Fruit fly (Drosophila melanogaster) whole organism, prepupa: Measurements from ENCODE around the gene Dpck.

Source experiments
- Blimp-1 ChIP-seq: fragments of 200-800 bp; sonication (Bioruptor generic); optimal IDR thresholded peaks from 3 replicates; lab custom pipeline; 2017; ENCODE audit warnings: missing biosample characterization, missing genetic modification characterization, mild to moderate bottlenecking, moderate library complexity, missing genetic modification reagents
- CG10669 ChIP-seq: fragments of 200-800 bp; sonication (Bioruptor generic); optimal IDR thresholded peaks from 3 replicates; lab custom pipeline; 2018; ENCODE audit warnings: missing biosample characterization, mild to moderate bottlenecking, missing genetic modification characterization, moderate library complexity
- CG11294 ChIP-seq: fragments of 200-800 bp; sonication (Bioruptor generic); IDR thresholded peaks from 2 replicates; pipeline ENCODE4 v1.3.6; 2022; ENCODE audit warnings: missing biosample characterization, missing genetic modification characterization
- CG11762 ChIP-seq: fragments of 200-800 bp; sonication (Bioruptor generic); optimal IDR thresholded peaks from 3 replicates; lab custom pipeline; 2016; ENCODE audit warnings: missing biosample characterization, missing genetic modification characterization; ENCODE audit not compliant: insufficient read depth
- CG11902 ChIP-seq: fragments of 200-800 bp; sonication (Bioruptor generic); optimal IDR thresholded peaks from 3 replicates; lab custom pipeline; 2016; ENCODE audit warnings: missing biosample characterization, missing genetic modification characterization
- CG1621 ChIP-seq: fragments of 200-800 bp; sonication (Bioruptor generic); optimal IDR thresholded peaks from 3 replicates; lab custom pipeline; 2018; ENCODE audit warnings: missing biosample characterization, mild to moderate bottlenecking, missing genetic modification characterization
- CG3032 ChIP-seq: fragments of 200-800 bp; optimal IDR thresholded peaks from 2 replicates; lab custom pipeline; 2019; ENCODE audit warnings: missing biosample characterization, mild to moderate bottlenecking, missing genetic modification characterization, moderate library complexity
- CG31627 ChIP-seq: fragments of 200-800 bp; sonication (Bioruptor generic); optimal IDR thresholded peaks from 3 replicates; lab custom pipeline; 2016; ENCODE audit warnings: missing biosample characterization, missing genetic modification characterization
- CG32006 ChIP-seq: fragments of 200-800 bp; sonication (Bioruptor generic); optimal IDR thresholded peaks from 3 replicates; lab custom pipeline; 2017; ENCODE audit warnings: missing biosample characterization, mild to moderate bottlenecking, missing genetic modification characterization
- CG34406 ChIP-seq: fragments of 200-800 bp; sonication (Bioruptor generic); optimal IDR thresholded peaks from 3 replicates; lab custom pipeline; 2016; ENCODE audit warnings: missing biosample characterization, missing genetic modification characterization
- CG3919 ChIP-seq: fragments of 200-800 bp; sonication (Bioruptor generic); optimal IDR thresholded peaks from 3 replicates; lab custom pipeline; 2016; ENCODE audit warnings: missing biosample characterization, missing genetic modification characterization
- CG6163 ChIP-seq: fragments of 200-800 bp; sonication (Bioruptor generic); IDR thresholded peaks from 3 replicates; pipeline ENCODE4 v1.3.6; 2022; ENCODE audit warnings: missing biosample characterization, missing genetic modification characterization
- CG6792 ChIP-seq: fragments of 200-800 bp; sonication (Bioruptor generic); optimal IDR thresholded peaks from 3 replicates; lab custom pipeline; 2016; ENCODE audit warnings: missing biosample characterization, missing genetic modification characterization
- CG6808 ChIP-seq: fragments of 200-800 bp; sonication (Bioruptor generic); optimal IDR thresholded peaks from 3 replicates; lab custom pipeline; 2017; ENCODE audit warnings: missing biosample characterization, missing genetic modification characterization, mild to moderate bottlenecking, moderate library complexity, missing genetic modification reagents
- CG6854 ChIP-seq: fragments of 200-800 bp; sonication (Bioruptor generic); optimal IDR thresholded peaks from 2 replicates; lab custom pipeline; 2017; ENCODE audit warnings: missing biosample characterization, mild to moderate bottlenecking, missing genetic modification characterization
- CG7368 ChIP-seq: fragments of 200-800 bp; sonication (Bioruptor generic); optimal IDR thresholded peaks from 3 replicates; lab custom pipeline; 2016; ENCODE audit warnings: missing biosample characterization, missing genetic modification characterization
- CG8119 ChIP-seq: fragments of 200-800 bp; sonication (Bioruptor generic); IDR thresholded peaks from 3 replicates; pipeline ENCODE4 v1.3.6; 2022; ENCODE audit warnings: missing biosample characterization, missing genetic modification characterization
- CG8632 ChIP-seq: fragments of 200-800 bp; sonication (Bioruptor generic); optimal IDR thresholded peaks from 3 replicates; lab custom pipeline; 2016; ENCODE audit warnings: missing biosample characterization, missing genetic modification characterization
- CG9139 ChIP-seq: fragments of 200-800 bp; sonication (Bioruptor generic); optimal IDR thresholded peaks from 3 replicates; lab custom pipeline; 2017; ENCODE audit warnings: missing biosample characterization, mild to moderate bottlenecking, missing genetic modification characterization
- Eip75B ChIP-seq: fragments of 200-800 bp; sonication (Bioruptor generic); optimal IDR thresholded peaks from 3 replicates; lab custom pipeline; 2016; ENCODE audit warnings: missing biosample characterization, missing genetic modification characterization
- Eip78C ChIP-seq: fragments of 200-800 bp; sonication (Bioruptor generic); peaks from one replicate; lab custom pipeline; 2016; ENCODE audit warnings: missing biosample characterization, missing genetic modification characterization
- Eip93F ChIP-seq: fragments of 200-800 bp; sonication (Bioruptor generic); optimal IDR thresholded peaks from 2 replicates; lab custom pipeline; 2016; ENCODE audit warnings: missing biosample characterization, mild to moderate bottlenecking, missing genetic modification characterization
- Ets21C ChIP-seq: fragments of 200-800 bp; sonication (Bioruptor generic); optimal IDR thresholded peaks from 3 replicates; lab custom pipeline; 2016; ENCODE audit warnings: missing biosample characterization, missing genetic modification characterization
- Ets96B ChIP-seq: fragments of 200-800 bp; optimal IDR thresholded peaks from 2 replicates; lab custom pipeline; 2019; ENCODE audit warnings: missing biosample characterization, mild to moderate bottlenecking, missing genetic modification characterization, moderate library complexity
- Gug ChIP-seq: fragments of 200-800 bp; sonication (Bioruptor generic); IDR thresholded peaks from 2 replicates; pipeline ENCODE4 v1.3.6; 2022; ENCODE audit warnings: missing biosample characterization, missing genetic modification characterization
- Hr4 ChIP-seq: fragments of 200-800 bp; sonication (Bioruptor generic); optimal IDR thresholded peaks from 3 replicates; lab custom pipeline; 2016; ENCODE audit warnings: missing biosample characterization, missing genetic modification characterization
- Lpt ChIP-seq: fragments of 200-800 bp; sonication (Bioruptor generic); optimal IDR thresholded peaks from 3 replicates; lab custom pipeline; 2016; ENCODE audit warnings: missing biosample characterization, missing genetic modification characterization
- Met ChIP-seq: fragments of 200-800 bp; sonication (Bioruptor generic); optimal IDR thresholded peaks from 3 replicates; lab custom pipeline; 2016; ENCODE audit warnings: missing biosample characterization, missing genetic modification characterization
- OdsH ChIP-seq: fragments of 200-800 bp; sonication (Bioruptor generic); optimal IDR thresholded peaks from 3 replicates; lab custom pipeline; 2016; ENCODE audit warnings: missing biosample characterization, missing genetic modification characterization
- Sox14 ChIP-seq: fragments of 200-800 bp; sonication (Bioruptor generic); optimal IDR thresholded peaks from 3 replicates; lab custom pipeline; 2016; ENCODE audit warnings: missing biosample characterization, missing genetic modification characterization
- Sox15 ChIP-seq: fragments of 200-800 bp; sonication (Bioruptor generic); optimal IDR thresholded peaks from 3 replicates; lab custom pipeline; 2016; ENCODE audit warnings: missing biosample characterization, missing genetic modification characterization
- acj6 ChIP-seq: fragments of 200-800 bp; sonication (Bioruptor generic); optimal IDR thresholded peaks from 3 replicates; lab custom pipeline; 2016; ENCODE audit warnings: missing biosample characterization, missing genetic modification characterization
- cyc ChIP-seq: fragments of 200-800 bp; sonication (Bioruptor generic); optimal IDR thresholded peaks from 3 replicates; lab custom pipeline; 2016; ENCODE audit warnings: missing biosample characterization, missing genetic modification characterization
- dac ChIP-seq: fragments of 200-800 bp; sonication (Bioruptor generic); optimal IDR thresholded peaks from 2 replicates; lab custom pipeline; 2017; ENCODE audit warnings: missing biosample characterization, mild to moderate bottlenecking, missing genetic modification characterization
- dsx ChIP-seq: fragments of 200-800 bp; optimal IDR thresholded peaks from 3 replicates; lab custom pipeline; 2019; ENCODE audit warnings: missing biosample characterization, mild to moderate bottlenecking, missing genetic modification characterization, moderate library complexity; ENCODE audit not compliant: poor library complexity, severe bottlenecking
- esn ChIP-seq: fragments of 200-800 bp; sonication (Bioruptor generic); optimal IDR thresholded peaks from 2 replicates; lab custom pipeline; 2016; ENCODE audit warnings: missing biosample characterization, mild to moderate bottlenecking, missing genetic modification characterization, moderate library complexity
- fd59A ChIP-seq: fragments of 200-800 bp; sonication (Bioruptor generic); optimal IDR thresholded peaks from 2 replicates; lab custom pipeline; 2017; ENCODE audit warnings: missing biosample characterization, mild to moderate bottlenecking, missing genetic modification characterization, missing genetic modification reagents
- fkh ChIP-seq: fragments of 200-800 bp; sonication (Bioruptor generic); optimal IDR thresholded peaks from 3 replicates; lab custom pipeline; 2017; ENCODE audit warnings: missing biosample characterization, mild to moderate bottlenecking, missing genetic modification characterization, moderate library complexity
- lz ChIP-seq: fragments of 200-800 bp; sonication (Bioruptor generic); optimal IDR thresholded peaks from 3 replicates; lab custom pipeline; 2016; ENCODE audit warnings: missing biosample characterization, missing genetic modification characterization
- pdm3 ChIP-seq: fragments of 200-800 bp; sonication (Bioruptor generic); optimal IDR thresholded peaks from 3 replicates; lab custom pipeline; 2016; ENCODE audit warnings: missing biosample characterization, missing genetic modification characterization
- spab ChIP-seq: fragments of 200-800 bp; sonication (Bioruptor generic); optimal IDR thresholded peaks from 2 replicates; lab custom pipeline; 2017; ENCODE audit warnings: missing biosample characterization, mild to moderate bottlenecking, missing genetic modification characterization, missing genetic modification reagents
- ss ChIP-seq, 2 experiments: fragments of 200-800 bp; sonication (Bioruptor generic); optimal IDR thresholded peaks; 2 replicates in 1 of 2; 3 replicates in 1 of 2; lab custom pipeline; 2017 to 2018; ENCODE audit warnings: mild to moderate bottlenecking in 2 of 2, missing biosample characterization in 2 of 2, missing genetic modification characterization in 2 of 2, moderate library complexity in 1 of 2
- svp ChIP-seq: fragments of 200-800 bp; sonication (Bioruptor generic); peaks from one replicate; lab custom pipeline; 2016; ENCODE audit warnings: missing biosample characterization, missing genetic modification characterization
- topi ChIP-seq: fragments of 200-800 bp; sonication (Bioruptor generic); optimal IDR thresholded peaks from 3 replicates; lab custom pipeline; 2016; ENCODE audit warnings: missing biosample characterization, missing genetic modification characterization
- vri ChIP-seq: fragments of 200-800 bp; sonication (Bioruptor generic); optimal IDR thresholded peaks from 3 replicates; lab custom pipeline; 2016; ENCODE audit warnings: missing biosample characterization, mild to moderate bottlenecking, missing genetic modification characterization

The Dpck gene

dm6 chr3R:7086377-7087200, 4.6 kb downstream of the Dpck start, which contains the start of gene alphaTub84B (continued):
- TF ChIP-seq CG11762 (GFP tag; lab: Kevin White, UChicago) (no peak), dsx (GFP tag; lab: Kevin White, UChicago) (peak; percentile 53), CG6854 (peak; percentile 75), OdsH (GFP tag; lab: Kevin White, UChicago) (peak; percentile 1), Sox15 (GFP tag; lab: Kevin White, UChicago) (no peak), Hr4 (no peak), CG10669 (GFP tag; lab: Kevin White, UChicago) (peak; percentile 38), Eip78C (GFP tag; lab: Kevin White, UChicago) (peak; percentile 78), Blimp-1 (GFP tag; lab: Kevin White, UChicago) (no peak), Eip75B (GFP tag; lab: Kevin White, UChicago) (peak; percentile 71), fkh (GFP tag; lab: Kevin White, UChicago) (no peak), CG11902 (GFP tag; lab: Kevin White, UChicago) (no peak), CG8632 (GFP tag; lab: Kevin White, UChicago) (no peak), CG6163 (GFP tag; lab: Robert Waterston, UW) (peak; percentile 71; the same call in 2 of the 3 replicates), CG9139 (peak; percentile 56), Gug (GFP tag; lab: Robert Waterston, UW) (no peak), CG8119 (GFP tag; lab: Robert Waterston, UW) (peak; percentile 33; the same call in 1 of the 3 replicates), topi (GFP tag; lab: Kevin White, UChicago) (peak; percentile 62), CG3919 (peak; percentile 68), CG6792 (GFP tag; lab: Kevin White, UChicago) (peak; percentile 15), cyc (no peak), fd59A (GFP tag; lab: Kevin White, UChicago) (peak; percentile 21), esn (peak; percentile 76), spab (GFP tag; lab: Kevin White, UChicago) (peak; percentile 38), Ets96B (tag; lab: Kevin White, UChicago) (peak; percentile 8), acj6 (GFP tag; lab: Kevin White, UChicago) (no peak), ss (GFP tag; optimal IDR thresholded peaks at IDR 0.05; lab: Kevin White, UChicago) (peak; percentile 63 to 64), svp (GFP tag; lab: Kevin White, UChicago) (peak; percentile 79), vri (peak; percentile 87), CG7368 (peak; percentile 24), Met (GFP tag; lab: Kevin White, UChicago) (peak; percentile 68), CG11294 (GFP tag; lab: Robert Waterston, UW) (no peak), lz (GFP tag; lab: Kevin White, UChicago) (peak; percentile 31), Sox14 (GFP tag; lab: Kevin White, UChicago) (peak; percentile 21), CG31627 (GFP tag; lab: Kevin White, UChicago) (peak; percentile 33), Lpt (GFP tag; lab: Kevin White, UChicago) (peak; percentile 32)

- TF ChIP-seq CG31627 (GFP tag; lab: Kevin White, UChicago) (no peak), ss (GFP tag; optimal IDR thresholded peaks at IDR 0.05; lab: Kevin White, UChicago) (no peak), fd59A (GFP tag; lab: Kevin White, UChicago) (no peak), CG34406 (GFP tag; lab: Kevin White, UChicago) (no peak), CG1621 (tag; lab: Kevin White, UChicago) (no peak), CG6808 (GFP tag; lab: Kevin White, UChicago) (no peak), esn (no peak), acj6 (GFP tag; lab: Kevin White, UChicago) (no peak), CG7368 (no peak), Blimp-1 (GFP tag; lab: Kevin White, UChicago) (no peak), CG3032 (tag; lab: Kevin White, UChicago) (no peak), CG32006 (GFP tag; lab: Kevin White, UChicago) (no peak), CG6163 (GFP tag; lab: Robert Waterston, UW) (no peak), CG8119 (GFP tag; lab: Robert Waterston, UW) (no peak), Eip93F (no peak), dsx (GFP tag; lab: Kevin White, UChicago) (no peak), dac (GFP tag; lab: Kevin White, UChicago) (no peak), pdm3 (GFP tag; lab: Kevin White, UChicago) (no peak), OdsH (GFP tag; lab: Kevin White, UChicago) (no peak), Ets21C (GFP tag; lab: Kevin White, UChicago) (no peak)
Measured at dm6 chr3R:7087201-7087505, 5.2 kb downstream of the Dpck start.
